Fruit fly (Drosophila melanogaster): Measurements from ENCODE around the gene lmd.

lmd gene

dm6 chr3R:23026652-23027427, at the start of gene lmd:
TSS of gene lmd (minus strand) at chr3R:23026713.
- TF ChIP-seq CG6808 (GFP tag; optimal IDR thresholded peaks at IDR 0.05) = no peak
- no peak for TF ChIP-seq Sox14 (GFP tag; optimal IDR thresholded peaks at IDR 0.05)
- no peak for TF ChIP-seq lz (GFP tag; optimal IDR thresholded peaks at IDR 0.05)
- TF ChIP-seq Eip78C (GFP tag) = peak; percentile 46
- TF ChIP-seq CG1621 (tag; optimal IDR thresholded peaks at IDR 0.05) = peak; percentile 86
- TF ChIP-seq CG7368 (GFP tag; optimal IDR thresholded peaks at IDR 0.05) = no peak
- no peak for TF ChIP-seq CG32006 (GFP tag; optimal IDR thresholded peaks at IDR 0.05)
- TF ChIP-seq dsx (GFP tag; optimal IDR thresholded peaks at IDR 0.05; ENCODE audit: poor library complexity, severe bottlenecking) = no peak
- TF ChIP-seq topi (GFP tag; optimal IDR thresholded peaks at IDR 0.05) = no peak
- no peak for TF ChIP-seq CG9139 (GFP tag; optimal IDR thresholded peaks at IDR 0.05)

- TF ChIP-seq Hr39 (GFP tag; optimal IDR thresholded peaks at IDR 0.05) (no peak), ss (GFP tag; optimal IDR thresholded peaks at IDR 0.05) (no peak), dac (GFP tag; optimal IDR thresholded peaks at IDR 0.05) (no peak), achi (GFP tag; optimal IDR thresholded peaks at IDR 0.05) (no peak), Hr4 (GFP tag; optimal IDR thresholded peaks at IDR 0.05) (no peak), CG1621 (tag; optimal IDR thresholded peaks at IDR 0.05) (no peak)
Observed at dm6 chr3R:23074480-23074879, 48.0 kb upstream of the lmd start.

dm6 chr3R:23067209-23067826, 40.8 kb upstream of the lmd start, which contains the start of gene CG17111:
TSS of gene CG17111 (minus strand) at chr3R:23067259.
- no peak for TF ChIP-seq CG8319 (GFP tag; optimal IDR thresholded peaks at IDR 0.05)
- no peak for TF ChIP-seq CG34406 (GFP tag; optimal IDR thresholded peaks at IDR 0.05)
- TF ChIP-seq lz (GFP tag; optimal IDR thresholded peaks at IDR 0.05) = no peak
- peak; percentile 46 for TF ChIP-seq svp (GFP tag)
- TF ChIP-seq Smox (GFP tag; optimal IDR thresholded peaks at IDR 0.05) = peak; percentile 4
- TF ChIP-seq cyc (GFP tag; optimal IDR thresholded peaks at IDR 0.05) = no peak
- TF ChIP-seq Met (GFP tag; optimal IDR thresholded peaks at IDR 0.05) = peak; percentile 13
- no peak for TF ChIP-seq fd85E (GFP tag; optimal IDR thresholded peaks at IDR 0.05)
- no peak for TF ChIP-seq dac (GFP tag; optimal IDR thresholded peaks at IDR 0.05)
- peak; percentile 25 for TF ChIP-seq Hr4 (GFP tag; optimal IDR thresholded peaks at IDR 0.05)
- TF ChIP-seq net (GFP tag; optimal IDR thresholded peaks at IDR 0.05) = no peak
- no peak for TF ChIP-seq CG7368 (GFP tag; optimal IDR thresholded peaks at IDR 0.05)
- TF ChIP-seq Lpt (GFP tag; optimal IDR thresholded peaks at IDR 0.05) = no peak
- no peak for TF ChIP-seq CG9139 (GFP tag; optimal IDR thresholded peaks at IDR 0.05)
- TF ChIP-seq acj6 (GFP tag; optimal IDR thresholded peaks at IDR 0.05) = no peak
- TF ChIP-seq CG11294 (GFP tag; IDR thresholded peaks at IDR 0.05) = no peak
- TF ChIP-seq Sox14 (GFP tag; optimal IDR thresholded peaks at IDR 0.05) = no peak
- no peak for TF ChIP-seq CG31627 (GFP tag; optimal IDR thresholded peaks at IDR 0.05)
- TF ChIP-seq Sox15 (GFP tag; optimal IDR thresholded peaks at IDR 0.05) = no peak
- no peak for TF ChIP-seq fkh (GFP tag; optimal IDR thresholded peaks at IDR 0.05)
- TF ChIP-seq vri (GFP tag; optimal IDR thresholded peaks at IDR 0.05) = no peak
- TF ChIP-seq OdsH (GFP tag; optimal IDR thresholded peaks at IDR 0.05) = peak; percentile 20
- TF ChIP-seq Ets96B (tag; optimal IDR thresholded peaks at IDR 0.05) = no peak
- peak; percentile 49 for TF ChIP-seq CG32006 (GFP tag; optimal IDR thresholded peaks at IDR 0.05)
- TF ChIP-seq eg (GFP tag; IDR thresholded peaks at IDR 0.05) = no peak
- no peak for TF ChIP-seq CG6808 (GFP tag; optimal IDR thresholded peaks at IDR 0.05)
- peak; percentile 13 for TF ChIP-seq achi (GFP tag; optimal IDR thresholded peaks at IDR 0.05)
- TF ChIP-seq Hr38 (GFP tag; optimal IDR thresholded peaks at IDR 0.05) = no peak
- TF ChIP-seq CG3919 (GFP tag; optimal IDR thresholded peaks at IDR 0.05) = no peak
- no peak for TF ChIP-seq Sox102F (GFP tag; optimal IDR thresholded peaks at IDR 0.05)
- no peak for TF ChIP-seq CG1621 (tag; optimal IDR thresholded peaks at IDR 0.05)
- no peak for TF ChIP-seq spab (GFP tag; optimal IDR thresholded peaks at IDR 0.05)
- no peak for TF ChIP-seq CG6276 (GFP tag; optimal IDR thresholded peaks at IDR 0.05)
- no peak for TF ChIP-seq CG11762 (GFP tag; optimal IDR thresholded peaks at IDR 0.05; ENCODE audit: insufficient read depth)
- TF ChIP-seq CG10631 (GFP tag; optimal IDR thresholded peaks at IDR 0.05) = peak; percentile 7
